Worm (Caenorhabditis elegans) whole organism, young adult: ENCODE measurements around the gene C56C10.4.

Experiments used
- B0336.3 ChIP-seq: fragments of 200-800 bp; sonication (Bioruptor generic); IDR thresholded peaks from 2 replicates; pipeline ENCODE4 v1.3.6; 2022; ENCODE audit warnings: missing genetic modification characterization, missing compliant biosample characterization
- D2030.7 ChIP-seq: fragments of 200-800 bp; sonication (Bioruptor generic); IDR thresholded peaks from 2 replicates; pipeline ENCODE4 v1.3.6; 2022; ENCODE audit warnings: missing genetic modification reagents, missing genetic modification characterization, missing compliant biosample characterization
- F23B12.7 ChIP-seq: sonication (generic microtip); optimal IDR thresholded peaks from 2 replicates; lab custom pipeline; 2017; ENCODE audit warnings: missing genetic modification characterization, mild to moderate bottlenecking, missing compliant biosample characterization, antibody characterized with exemption, moderate library complexity; ENCODE audit not compliant: insufficient read depth
- Y56A3A.18 ChIP-seq: fragments of 200-800 bp; sonication (Bioruptor generic); IDR thresholded peaks from 2 replicates; pipeline ENCODE4 v1.3.6; 2022; ENCODE audit warnings: missing genetic modification reagents, missing genetic modification characterization, missing compliant biosample characterization
- Y79H2A.3 ChIP-seq: fragments of 200-800 bp; sonication (Bioruptor generic); conservative IDR thresholded peaks from 2 replicates; pipeline ENCODE4 v1.3.6; 2022; ENCODE audit warnings: missing genetic modification reagents, missing genetic modification characterization, missing compliant biosample characterization
- aptf-2 ChIP-seq: fragments of 200-800 bp; sonication (Bioruptor generic); conservative IDR thresholded peaks from 2 replicates; pipeline ENCODE4 v1.3.6; 2022; ENCODE audit warnings: missing genetic modification reagents, missing genetic modification characterization, missing compliant biosample characterization
- aptf-3 ChIP-seq: fragments of 200-800 bp; sonication (Bioruptor generic); IDR thresholded peaks from 2 replicates; pipeline ENCODE4 v1.3.6; 2022; ENCODE audit warnings: missing genetic modification characterization, missing compliant biosample characterization
- bed-2 ChIP-seq: fragments of 200-800 bp; sonication (Bioruptor generic); IDR thresholded peaks from 2 replicates; pipeline ENCODE4 v1.3.6; 2022; ENCODE audit warnings: missing genetic modification reagents, missing genetic modification characterization, missing compliant biosample characterization
- ceh-100 ChIP-seq: fragments of 200-800 bp; sonication (Bioruptor generic); IDR thresholded peaks from 2 replicates; pipeline ENCODE4 v1.3.6; 2022; ENCODE audit warnings: missing genetic modification reagents, missing genetic modification characterization, missing compliant biosample characterization
- ceh-40 ChIP-seq: fragments of 200-800 bp; sonication (Bioruptor generic); IDR thresholded peaks from 2 replicates; pipeline ENCODE4 v1.3.6; 2022; ENCODE audit warnings: missing genetic modification characterization, missing compliant biosample characterization
- ceh-91 ChIP-seq: fragments of 200-800 bp; sonication (Bioruptor generic); IDR thresholded peaks from 2 replicates; pipeline ENCODE4 v1.3.6; 2022; ENCODE audit warnings: missing genetic modification reagents, missing genetic modification characterization, missing compliant biosample characterization
- die-1 ChIP-seq: sonication (generic microtip); optimal IDR thresholded peaks from 2 replicates; lab custom pipeline; 2016; ENCODE audit warnings: missing genotype, mild to moderate bottlenecking, missing genetic modification characterization, missing compliant biosample characterization
- efl-1 ChIP-seq: fragments of 150-350 bp; optimal IDR thresholded peaks from 2 replicates; lab custom pipeline; 2014; ENCODE audit warnings: missing biosample characterization, missing genetic modification reagents, missing genetic modification characterization
- egl-44 ChIP-seq: fragments of 200-800 bp; sonication (Bioruptor generic); IDR thresholded peaks from 2 replicates; pipeline ENCODE4 v1.3.6; 2022; ENCODE audit warnings: missing genetic modification reagents, missing genetic modification characterization, missing compliant biosample characterization
- him-1 ChIP-seq: sonication (generic microtip); optimal IDR thresholded peaks from 2 replicates; lab custom pipeline; 2016; ENCODE audit warnings: missing genotype, missing genetic modification reagents, missing genetic modification characterization, missing compliant biosample characterization
- hmg-1.2 ChIP-seq: fragments of 200-800 bp; sonication (Bioruptor generic); IDR thresholded peaks from 2 replicates; pipeline ENCODE4 v1.3.6; 2022; ENCODE audit warnings: missing genetic modification reagents, missing genetic modification characterization, missing compliant biosample characterization
- hmg-20 ChIP-seq: fragments of 200-800 bp; sonication (Bioruptor generic); IDR thresholded peaks from 2 replicates; pipeline ENCODE4 v1.3.6; 2022; ENCODE audit warnings: missing genetic modification reagents, missing genetic modification characterization, missing compliant biosample characterization
- let-607 ChIP-seq, 2 experiments: fragments of 200-800 bp in 1 of 2; sonication (Bioruptor generic) in 1 of 2; sonication (generic microtip) in 1 of 2; optimal IDR thresholded peaks; 2 replicates each; lab custom pipeline; 2016 to 2018; ENCODE audit warnings: mild to moderate bottlenecking in 2 of 2, missing compliant biosample characterization in 2 of 2, missing genetic modification characterization in 2 of 2, moderate library complexity in 2 of 2, missing genotype in 1 of 2
- lir-1 ChIP-seq: fragments of 200-800 bp; sonication (Bioruptor generic); conservative IDR thresholded peaks from 2 replicates; pipeline ENCODE4 v1.3.6; 2022; ENCODE audit warnings: missing genetic modification reagents, missing genetic modification characterization, missing compliant biosample characterization
- lsl-1 ChIP-seq: fragments of 200-800 bp; sonication (Bioruptor generic); optimal IDR thresholded peaks from 2 replicates; lab custom pipeline; 2018; ENCODE audit warnings: mild to moderate bottlenecking, missing genetic modification characterization, moderate library complexity, missing compliant biosample characterization
- lsy-27 ChIP-seq: sonication (generic microtip); optimal IDR thresholded peaks from 2 replicates; lab custom pipeline; 2017; ENCODE audit warnings: missing genetic modification characterization, mild to moderate bottlenecking, missing compliant biosample characterization, antibody characterized with exemption, missing genotype, borderline replicate concordance; ENCODE audit not compliant: insufficient read depth
- madf-10 ChIP-seq: sonication (generic microtip); optimal IDR thresholded peaks from 2 replicates; lab custom pipeline; 2016; ENCODE audit warnings: mild to moderate bottlenecking, missing genetic modification characterization, missing compliant biosample characterization
- madf-6 ChIP-seq: fragments of 200-800 bp; sonication (Bioruptor generic); IDR thresholded peaks from 2 replicates; pipeline ENCODE4 v1.3.6; 2022; ENCODE audit warnings: missing genetic modification reagents, missing genetic modification characterization, missing compliant biosample characterization
- madf-8 ChIP-seq: fragments of 200-800 bp; sonication (Bioruptor generic); conservative IDR thresholded peaks from 2 replicates; pipeline ENCODE4 v1.3.6; 2022; ENCODE audit warnings: missing genetic modification reagents, missing genetic modification characterization, missing compliant biosample characterization
- nhr-80 ChIP-seq: sonication (generic microtip); optimal IDR thresholded peaks from 2 replicates; lab custom pipeline; 2016; ENCODE audit warnings: missing genetic modification characterization, missing compliant biosample characterization
- nhr-90 ChIP-seq: sonication (generic microtip); optimal IDR thresholded peaks from 2 replicates; lab custom pipeline; 2016; ENCODE audit warnings: missing genotype, mild to moderate bottlenecking, missing genetic modification characterization, missing compliant biosample characterization
- pbrm-1 ChIP-seq: fragments of 200-800 bp; sonication (Bioruptor generic); IDR thresholded peaks from 2 replicates; pipeline ENCODE4 v1.3.6; 2022; ENCODE audit warnings: missing genetic modification reagents, missing genetic modification characterization, missing compliant biosample characterization
- rcor-1 ChIP-seq: fragments of 200-800 bp; sonication (Bioruptor generic); IDR thresholded peaks from 2 replicates; pipeline ENCODE4 v1.3.6; 2022; ENCODE audit warnings: missing genetic modification reagents, missing genetic modification characterization, missing compliant biosample characterization
- rec-8 ChIP-seq, 2 experiments: sonication (generic microtip); optimal IDR thresholded peaks; 2 replicates each; lab custom pipeline; 2016; ENCODE audit warnings: mild to moderate bottlenecking in 2 of 2, missing genetic modification characterization in 2 of 2, missing genetic modification reagents in 2 of 2, missing genotype in 2 of 2, missing biosample characterization in 1 of 2, missing compliant biosample characterization in 1 of 2, moderate library complexity in 1 of 2
- rpc-1 ChIP-seq, 2 experiments: fragments of 150-350 bp in 1 of 2; sonication (generic microtip) in 1 of 2; optimal IDR thresholded peaks; 2 replicates each; lab custom pipeline; 2014 to 2018; ENCODE audit warnings: missing biosample characterization in 1 of 2, missing genetic modification characterization in 1 of 2, missing genetic modification reagents in 1 of 2, missing genotype in 1 of 2
- snpc-1.1 ChIP-seq: sonication (generic microtip); optimal IDR thresholded peaks from 2 replicates; lab custom pipeline; 2017; ENCODE audit warnings: missing genetic modification characterization, mild to moderate bottlenecking, missing compliant biosample characterization, antibody characterized with exemption, moderate library complexity, missing genotype, missing genetic modification reagents; ENCODE audit not compliant: insufficient read depth
- snpc-3.4 ChIP-seq: sonication (generic microtip); optimal IDR thresholded peaks from 2 replicates; lab custom pipeline; 2017; ENCODE audit warnings: missing genetic modification characterization, mild to moderate bottlenecking, missing compliant biosample characterization, antibody characterized with exemption, moderate library complexity, missing genotype, missing genetic modification reagents
- snpc-4 ChIP-seq, 5 experiments: fragments of 150-350 bp in 1 of 5; sonication (generic microtip) in 4 of 5; optimal IDR thresholded peaks; 2 replicates each; lab custom pipeline; 2014 to 2018; ENCODE audit warnings: missing genetic modification characterization in 5 of 5, missing biosample characterization in 3 of 5, antibody characterized with exemption in 2 of 5, mild to moderate bottlenecking in 2 of 5, missing compliant biosample characterization in 2 of 5, missing genotype in 2 of 5, moderate library complexity in 2 of 5, missing genetic modification reagents in 1 of 5
- tbp1 ChIP-seq: fragments of 200-800 bp; sonication (Bioruptor generic); optimal IDR thresholded peaks from 2 replicates; lab custom pipeline; 2018; ENCODE audit warnings: mild to moderate bottlenecking, missing genetic modification characterization, missing compliant biosample characterization
- ztf-18 ChIP-seq: sonication (generic microtip); optimal IDR thresholded peaks from 2 replicates; lab custom pipeline; 2016; ENCODE audit warnings: missing genotype, mild to moderate bottlenecking, missing genetic modification characterization, missing compliant biosample characterization
- ztf-25 ChIP-seq: fragments of 200-800 bp; sonication (Bioruptor generic); IDR thresholded peaks from 2 replicates; pipeline ENCODE4 v1.3.6; 2022; ENCODE audit warnings: missing genetic modification reagents, missing genetic modification characterization, missing compliant biosample characterization
- ztf-26 ChIP-seq: sonication (generic microtip); optimal IDR thresholded peaks from 2 replicates; lab custom pipeline; 2017; ENCODE audit warnings: missing genetic modification characterization, missing compliant biosample characterization

C56C10.4 gene

DNA sequence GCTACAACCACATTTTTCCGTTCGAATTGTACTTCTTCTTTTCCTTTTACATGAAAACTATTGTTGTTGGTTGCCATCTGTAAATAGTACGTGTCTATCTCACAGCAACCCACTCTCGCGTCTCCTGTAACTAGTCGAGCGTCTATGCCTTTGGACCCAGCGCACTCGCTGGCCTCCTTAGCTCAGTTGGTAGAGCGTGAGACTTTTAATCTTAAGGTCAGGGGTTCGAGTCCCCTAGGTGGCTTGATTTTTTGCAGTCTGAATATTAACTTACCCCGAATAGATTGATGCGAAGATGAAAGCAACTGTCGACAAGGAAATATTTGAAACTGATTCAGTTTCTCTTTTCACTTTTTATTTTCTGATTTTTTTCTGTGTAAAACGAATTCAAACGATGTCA is 17.8 kb upstream of the C56C10.4 start, which contains the start of gene mpz-3 (continued):
- TF ChIP-seq Y56A3A.18 (GFP tag; lab: Robert Waterston, UW) (no peak), lsl-1 (GFP tag; lab: Kevin White, UChicago) (no peak), him-1 (tag; lab: Kevin White, UChicago) (peak; percentile 96), ztf-26 (peak; percentile 9), ceh-91 (peak; percentile 21; the same call in 1 of the 2 replicates), ztf-25 (no peak), snpc-3.4 (peak; percentile 56), aptf-2 (GFP tag; lab: Robert Waterston, UW) (peak; percentile 58; the same call in 1 of the 2 replicates), snpc-1.1 (tag; lab: Kevin White, UChicago) (no peak), nhr-90 (tag; lab: Kevin White, UChicago) (peak; percentile 31), madf-8 (GFP tag; lab: Robert Waterston, UW) (peak; percentile 20; the same call in 1 of the 2 replicates), lir-1 (GFP tag; lab: Robert Waterston, UW) (0 out of 2 replicates have a peak, but pooled peaks have one; percentile 14), Y79H2A.3 (GFP tag; lab: Robert Waterston, UW) (peak; percentile 41; the same call in 1 of the 2 replicates), snpc-4 (GFP tag; optimal IDR thresholded peaks at IDR 0.05; lab: Kevin White, UChicago) (peak; percentile 27), snpc-4 (tag; optimal IDR thresholded peaks at IDR 0.05; lab: Kevin White, UChicago) (no peak), pbrm-1 (GFP tag; lab: Robert Waterston, UW) (peak; percentile 44; the same call in 1 of the 2 replicates), ceh-40 (no peak), lsy-27 (tag; lab: Kevin White, UChicago) (no peak), rec-8 (tag; optimal IDR thresholded peaks at IDR 0.05; lab: Kevin White, UChicago) (peak in 1 of 2 experiments; percentile 63), rpc-1 (optimal IDR thresholded peaks at IDR 0.05; lab: Kevin White, UChicago) (peak; percentile 55), rpc-1 (tag; optimal IDR thresholded peaks at IDR 0.05; lab: Kevin White, UChicago) (peak; percentile 80), egl-44 (0 out of 2 replicates have a peak, but pooled peaks have one; percentile 48), madf-10 (tag; lab: Kevin White, UChicago) (peak; percentile 35), die-1 (tag; lab: Kevin White, UChicago) (peak; percentile 64), tbp1 (peak; percentile 96), nhr-80 (peak; percentile 15), efl-1 (GFP tag; lab: Kevin White, UChicago) (peak; percentile 1), aptf-3 (GFP tag; lab: Robert Waterston, UW) (no peak), let-607 (tag; optimal IDR thresholded peaks at IDR 0.05; lab: Kevin White, UChicago) (no peak), hmg-1.2 (GFP tag; lab: Robert Waterston, UW) (peak; percentile 70), ceh-100 (GFP tag; lab: Robert Waterston, UW) (peak; percentile 47; the same call in 1 of the 2 replicates), hmg-20 (GFP tag; lab: Robert Waterston, UW) (no peak), D2030.7 (GFP tag; lab: Robert Waterston, UW) (peak; percentile 48; the same call in 1 of the 2 replicates), bed-2 (GFP tag; lab: Robert Waterston, UW) (no peak), ztf-18 (tag; lab: Kevin White, UChicago) (peak; percentile 58), madf-6 (GFP tag; lab: Robert Waterston, UW) (no peak), F23B12.7 (tag; lab: Kevin White, UChicago) (peak; percentile 69)

DNA sequence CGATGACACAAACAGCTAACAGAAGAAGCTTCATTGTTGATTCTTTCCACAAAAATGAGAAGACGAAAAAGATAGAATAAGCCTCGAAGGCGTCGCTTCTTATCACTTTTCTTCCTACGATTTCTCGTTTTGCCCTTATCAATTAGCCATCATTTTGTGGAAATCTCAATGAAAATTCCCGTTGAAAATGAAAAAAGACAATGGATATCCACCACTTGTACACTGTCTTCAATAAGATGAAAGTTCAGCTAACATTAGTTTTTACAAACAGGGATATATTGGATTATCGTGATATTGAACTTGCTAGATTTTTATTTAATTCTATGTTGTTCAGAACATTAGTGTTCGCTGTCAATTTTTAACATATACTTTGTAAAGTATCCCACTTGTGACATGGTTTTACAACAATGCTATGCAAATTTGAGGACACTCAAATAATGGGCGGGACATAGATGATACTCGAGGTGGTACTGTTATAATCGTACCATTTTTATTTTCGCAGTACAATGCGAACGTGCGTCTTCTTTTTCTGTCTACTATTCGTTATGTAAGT is 16.2 kb upstream of the C56C10.4 start, which contains the start of the genes F18C5.5 and F18C5.9:
Gene F18C5.5 (minus strand): TSS at position 101 of the 553 bp plus-strand sequence.
Gene F18C5.9 (plus strand): TSS at position 503 of the 553 bp plus-strand sequence.
- TF ChIP-seq B0336.3 (GFP tag; lab: Robert Waterston, UW) = no peak
- no peak for TF ChIP-seq rcor-1 (GFP tag; lab: Robert Waterston, UW)
- TF ChIP-seq rec-8 (tag; optimal IDR thresholded peaks at IDR 0.05; lab: Kevin White, UChicago) = no peak
- TF ChIP-seq nhr-80 = no peak
